Worm (Caenorhabditis elegans) whole organism, L3 larva: ENCODE data around the gene cyb-2.1.
"Not testable (repeated sequence)": the region's sequence is repeated elsewhere in the genome, so short reads cannot be mapped to it uniquely, and the experiment has no call there.

Source experiments
- ZK546.5 ChIP-seq: sonication (generic microtip); optimal IDR thresholded peaks from 2 replicates; lab custom pipeline; 2017; ENCODE audit warnings: missing biosample characterization, missing genetic modification characterization
- aly-2 ChIP-seq: fragments of 150-350 bp; optimal IDR thresholded peaks from 2 replicates; lab custom pipeline; 2014; ENCODE audit warnings: missing biosample characterization, missing genetic modification characterization
- ama-1 ChIP-seq: fragments of 150-350 bp; optimal IDR thresholded peaks from 2 replicates; lab custom pipeline; 2018
- ceh-16 ChIP-seq: sonication (generic microtip); optimal IDR thresholded peaks from 2 replicates; lab custom pipeline; 2017; ENCODE audit warnings: missing biosample characterization, missing genetic modification characterization
- ceh-28 ChIP-seq: fragments of 150-350 bp; optimal IDR thresholded peaks from 2 replicates; lab custom pipeline; 2014; ENCODE audit warnings: missing biosample characterization, missing genetic modification reagents, missing genetic modification characterization
- ceh-9 ChIP-seq: sonication (generic microtip); optimal IDR thresholded peaks from 2 replicates; lab custom pipeline; 2018; ENCODE audit warnings: missing biosample characterization, missing genetic modification characterization
- daf-12 ChIP-seq: fragments of 150-350 bp; optimal IDR thresholded peaks from 2 replicates; lab custom pipeline; 2014; ENCODE audit warnings: missing biosample characterization, missing genetic modification reagents, missing genetic modification characterization
- egl-27 ChIP-seq: sonication (generic microtip); optimal IDR thresholded peaks from 4 replicates; lab custom pipeline; 2017; ENCODE audit warnings: missing biosample characterization, missing genetic modification reagents, missing genetic modification characterization
- elt-1 ChIP-seq: fragments of 150-350 bp; optimal IDR thresholded peaks from 2 replicates; lab custom pipeline; 2014; ENCODE audit warnings: missing biosample characterization, missing genetic modification characterization
- elt-3 ChIP-seq, 3 experiments: fragments of 150-350 bp in 1 of 3; sonication (generic microtip) in 2 of 3; optimal IDR thresholded peaks; 2 replicates in 2 of 3; 4 replicates in 1 of 3; lab custom pipeline; 2014 to 2017; ENCODE audit warnings: missing biosample characterization in 3 of 3, missing genetic modification characterization in 3 of 3
- fkh-10 ChIP-seq: sonication (generic microtip); optimal IDR thresholded peaks from 2 replicates; lab custom pipeline; 2017; ENCODE audit warnings: missing biosample characterization, missing genetic modification reagents, missing genetic modification characterization
- fkh-2 ChIP-seq: fragments of 150-350 bp; optimal IDR thresholded peaks from 2 replicates; lab custom pipeline; 2014; ENCODE audit warnings: missing biosample characterization, missing genetic modification reagents, missing genetic modification characterization
- fos-1 ChIP-seq: fragments of 150-350 bp; optimal IDR thresholded peaks from 2 replicates; lab custom pipeline; 2014; ENCODE audit warnings: missing biosample characterization, missing genetic modification characterization
- hmg-11 ChIP-seq: sonication (generic microtip); optimal IDR thresholded peaks from 2 replicates; lab custom pipeline; 2016; ENCODE audit warnings: missing genetic modification characterization, missing compliant biosample characterization
- lin-15B ChIP-seq: fragments of 150-350 bp; optimal IDR thresholded peaks from 2 replicates; lab custom pipeline; 2014; ENCODE audit warnings: missing biosample characterization, missing genetic modification characterization
- lin-39 ChIP-seq: fragments of 150-350 bp; optimal IDR thresholded peaks from 2 replicates; lab custom pipeline; 2018; ENCODE audit warnings: missing biosample characterization, missing genetic modification reagents, missing genetic modification characterization
- lsy-12 ChIP-seq: sonication (generic microtip); optimal IDR thresholded peaks from 2 replicates; lab custom pipeline; 2016; ENCODE audit warnings: mild to moderate bottlenecking, missing genetic modification characterization, missing compliant biosample characterization
- mdl-1 ChIP-seq: fragments of 150-350 bp; optimal IDR thresholded peaks from 2 replicates; lab custom pipeline; 2014; ENCODE audit warnings: missing biosample characterization, missing genetic modification characterization
- mml-1 ChIP-seq: fragments of 150-350 bp; sonication (generic microtip); optimal IDR thresholded peaks from 3 replicates; lab custom pipeline; 2014; ENCODE audit warnings: missing biosample characterization, missing genetic modification characterization
- nfya-1 ChIP-seq: sonication (generic microtip); optimal IDR thresholded peaks from 2 replicates; lab custom pipeline; 2017; ENCODE audit warnings: missing genetic modification characterization, mild to moderate bottlenecking, missing compliant biosample characterization, antibody characterized with exemption, moderate library complexity; ENCODE audit not compliant: insufficient read depth
- nhr-11 ChIP-seq: fragments of 150-350 bp; optimal IDR thresholded peaks from 2 replicates; lab custom pipeline; 2014; ENCODE audit warnings: missing biosample characterization, missing genetic modification characterization
- nhr-23 ChIP-seq: fragments of 150-350 bp; optimal IDR thresholded peaks from 2 replicates; lab custom pipeline; 2014; ENCODE audit warnings: missing biosample characterization, missing genetic modification reagents, missing genetic modification characterization
- nhr-237 ChIP-seq: fragments of 150-350 bp; optimal IDR thresholded peaks from 2 replicates; lab custom pipeline; 2014; ENCODE audit warnings: missing biosample characterization, missing genetic modification characterization
- nhr-25 ChIP-seq: sonication (generic microtip); optimal IDR thresholded peaks from 2 replicates; lab custom pipeline; 2017; ENCODE audit warnings: missing biosample characterization, missing genetic modification characterization
- nhr-28 ChIP-seq: fragments of 150-350 bp; optimal IDR thresholded peaks from 2 replicates; lab custom pipeline; 2014; ENCODE audit warnings: missing biosample characterization, missing genetic modification characterization
- nhr-43 ChIP-seq: sonication (generic microtip); optimal IDR thresholded peaks from 2 replicates; lab custom pipeline; 2016; ENCODE audit warnings: mild to moderate bottlenecking, missing genetic modification characterization, missing compliant biosample characterization; ENCODE audit not compliant: poor library complexity, severe bottlenecking
- nhr-76 ChIP-seq: fragments of 150-350 bp; sonication (generic microtip); optimal IDR thresholded peaks from 5 replicates; lab custom pipeline; 2014; ENCODE audit warnings: missing biosample characterization, missing genetic modification characterization
- pha-4 ChIP-seq: fragments of 150-350 bp; optimal IDR thresholded peaks from 2 replicates; lab custom pipeline; 2014; ENCODE audit warnings: missing biosample characterization, missing genetic modification reagents, missing genetic modification characterization
- pqm-1 ChIP-seq: fragments of 150-350 bp; optimal IDR thresholded peaks from 2 replicates; lab custom pipeline; 2017; ENCODE audit warnings: missing biosample characterization, missing genetic modification characterization, inconsistent platforms
- sea-2 ChIP-seq: fragments of 150-350 bp; sonication (generic microtip); optimal IDR thresholded peaks from 4 replicates; lab custom pipeline; 2014; ENCODE audit warnings: missing biosample characterization, missing genetic modification reagents, missing genetic modification characterization
- skn-1 ChIP-seq: fragments of 150-350 bp; optimal IDR thresholded peaks from 2 replicates; lab custom pipeline; 2014; ENCODE audit warnings: missing biosample characterization, missing genetic modification characterization
- snpc-4 ChIP-seq: fragments of 150-350 bp; optimal IDR thresholded peaks from 2 replicates; lab custom pipeline; 2014; ENCODE audit warnings: missing biosample characterization, missing genetic modification characterization
- unc-62 ChIP-seq: fragments of 150-350 bp; sonication (generic microtip); optimal IDR thresholded peaks from 4 replicates; lab custom pipeline; 2014; ENCODE audit warnings: missing biosample characterization, missing genetic modification reagents, missing genetic modification characterization
- zag-1 ChIP-seq: fragments of 150-350 bp; optimal IDR thresholded peaks from 2 replicates; lab custom pipeline; 2014; ENCODE audit warnings: missing biosample characterization, missing genetic modification characterization
- ztf-11 ChIP-seq: fragments of 150-350 bp; optimal IDR thresholded peaks from 2 replicates; lab custom pipeline; 2014; ENCODE audit warnings: missing biosample characterization, missing genetic modification characterization
- ztf-4 ChIP-seq: fragments of 150-350 bp; optimal IDR thresholded peaks from 2 replicates; lab custom pipeline; 2014; ENCODE audit warnings: missing biosample characterization, missing genetic modification characterization

Gene cyb-2.1

ce11 chrIV:10981761-10982160 lies 4.0 kb upstream of the cyb-2.1 start, which contains the start of gene Y43E12A.2:
Gene Y43E12A.2, plus strand, starts transcription at chrIV:10982061.
- TF ChIP-seq nhr-43 (no peak), pha-4 (peak; percentile 14)

ce11 chrIV:10987342-10987945 lies 1.7 kb downstream of the cyb-2.1 start, which contains the start of gene Y43E12A.3:
Gene Y43E12A.3, plus strand, starts transcription at chrIV:10987895.
- not testable (repeated sequence) for TF ChIP-seq skn-1, nhr-76, nhr-23 (tag; lab: Kevin White, UChicago)

DNA sequence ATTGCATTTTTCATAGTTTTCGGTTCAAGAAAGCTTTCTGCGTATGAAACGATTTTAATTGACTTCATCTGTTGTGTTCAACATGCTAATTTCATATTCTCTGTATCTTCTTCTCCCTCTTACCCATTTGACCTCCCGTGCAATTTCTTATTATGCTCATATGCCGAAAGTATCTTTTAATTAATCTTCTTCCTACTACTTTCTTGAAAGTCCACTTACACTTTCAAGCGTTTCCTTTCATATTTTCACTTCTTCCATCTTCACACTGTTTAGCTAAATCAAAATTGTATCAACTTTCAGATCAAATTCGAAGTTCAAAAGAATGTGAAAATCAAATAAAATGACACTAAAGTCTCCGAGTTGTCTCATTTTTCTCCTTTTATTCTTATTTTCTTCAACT lies 4.9 kb downstream of the cyb-2.1 start, which contains the start of gene F13H10.5:
Gene F13H10.5 (plus strand): TSS at position 301 of the 400 bp plus-strand sequence.
- TF ChIP-seq elt-3 (tag; optimal IDR thresholded peaks at IDR 0.05; lab: Kevin White, UChicago): no peak
- no peak for TF ChIP-seq mdl-1 (tag; lab: Kevin White, UChicago)
- TF ChIP-seq nfya-1 (tag; lab: Kevin White, UChicago): no peak
- TF ChIP-seq nhr-11 (tag; lab: Kevin White, UChicago): no peak
- no peak for TF ChIP-seq pqm-1 (tag; lab: Kevin White, UChicago)
- no peak for TF ChIP-seq zag-1 (tag; lab: Kevin White, UChicago)
- no peak for TF ChIP-seq skn-1 (tag; lab: Kevin White, UChicago)
- no peak for TF ChIP-seq pha-4

ce11 chrIV:11001614-11002013 lies 15.8 kb downstream of the cyb-2.1 start, which contains the start of gene F13H10.9:
Gene F13H10.9, plus strand, starts transcription at chrIV:11001914.
- TF ChIP-seq mdl-1 (tag; lab: Kevin White, UChicago): no peak
- no peak for TF ChIP-seq nhr-237 (tag; lab: Kevin White, UChicago)
- TF ChIP-seq nhr-28: no peak
- no peak for TF ChIP-seq aly-2 (tag; lab: Kevin White, UChicago)

ce11 chrIV:11004273-11004672 lies 18.5 kb downstream of the cyb-2.1 start, which contains the start of gene F13H10.1:
Gene F13H10.1, plus strand, starts transcription at chrIV:11004573.
- TF ChIP-seq snpc-4: no peak
- TF ChIP-seq fos-1 (tag; lab: Kevin White, UChicago): no peak
- TF ChIP-seq ceh-9 (tag; lab: Kevin White, UChicago): no peak
- no peak for TF ChIP-seq skn-1 (tag; lab: Kevin White, UChicago)
- TF ChIP-seq sea-2 (GFP tag; lab: Kevin White, UChicago): no peak
- TF ChIP-seq ZK546.5 (tag; lab: Kevin White, UChicago): no peak
- no peak for TF ChIP-seq nhr-76 (tag; lab: Kevin White, UChicago)
- no peak for TF ChIP-seq fkh-10 (GFP tag; lab: Kevin White, UChicago)
- no peak for TF ChIP-seq lin-15B (tag; lab: Kevin White, UChicago)
- no peak for TF ChIP-seq fkh-2 (tag; lab: Kevin White, UChicago)
- TF ChIP-seq egl-27 (tag; lab: Kevin White, UChicago): no peak
- TF ChIP-seq mdl-1 (tag; lab: Kevin White, UChicago): no peak
- TF ChIP-seq lsy-12 (tag; lab: Kevin White, UChicago): no peak
- TF ChIP-seq hmg-11 (tag; lab: Kevin White, UChicago): no peak
- TF ChIP-seq mml-1 (tag; lab: Kevin White, UChicago): no peak
- TF ChIP-seq nhr-11 (tag; lab: Kevin White, UChicago): no peak
- no peak for TF ChIP-seq pqm-1 (tag; lab: Kevin White, UChicago)
- no peak for TF ChIP-seq ama-1 (lab: Kevin White, UChicago)
- TF ChIP-seq ceh-16 (tag; lab: Kevin White, UChicago): no peak

ce11 chrIV:11006383-11006782 lies 20.6 kb downstream of the cyb-2.1 start:
- TF ChIP-seq fkh-2 (tag; lab: Kevin White, UChicago) (no peak), nhr-11 (tag; lab: Kevin White, UChicago) (peak; percentile 40), ama-1 (lab: Kevin White, UChicago) (no peak)
- TF ChIP-seq, all 47 proteins: peak for 1

DNA sequence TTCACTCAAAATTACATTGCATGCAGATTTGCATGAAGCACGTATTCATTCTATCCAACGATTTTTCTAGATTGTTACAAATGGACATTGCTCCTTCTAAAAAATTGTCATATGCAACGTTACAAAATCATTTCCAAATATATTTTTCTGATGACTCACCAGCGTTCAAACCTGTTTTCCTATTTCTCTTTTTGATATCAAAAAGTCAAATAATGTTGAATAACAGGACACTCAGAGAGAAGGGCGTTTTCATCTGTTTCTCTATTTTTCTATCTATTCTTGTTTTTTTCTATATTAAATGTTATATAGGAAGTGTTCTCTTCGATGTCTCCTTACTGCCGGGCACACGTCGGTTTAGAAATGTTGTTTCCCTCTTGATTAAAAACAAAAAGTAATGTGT lies 21.1 kb downstream of the cyb-2.1 start:
- TF ChIP-seq ztf-4 (no peak), nhr-43 (no peak), lin-39 (tag; lab: Kevin White, UChicago) (no peak), nhr-76 (tag; lab: Kevin White, UChicago) (no peak), nhr-28 (no peak), unc-62 (no peak), aly-2 (tag; lab: Kevin White, UChicago) (no peak), ztf-11 (tag; lab: Kevin White, UChicago) (no peak), ceh-28 (tag; lab: Kevin White, UChicago) (no peak), mdl-1 (tag; lab: Kevin White, UChicago) (no peak), ama-1 (lab: Kevin White, UChicago) (no peak), nhr-25 (tag; lab: Kevin White, UChicago) (no peak), elt-1 (tag; lab: Kevin White, UChicago) (no peak), daf-12 (tag; lab: Kevin White, UChicago) (no peak), mml-1 (tag; lab: Kevin White, UChicago) (no peak), ZK546.5 (tag; lab: Kevin White, UChicago) (no peak), fkh-10 (GFP tag; lab: Kevin White, UChicago) (no peak)
